Comparison of ENCODE assay signal across 4 fruit fly cellular contexts in genomic region chr2L:2957547-2958174, dm6.
TF ChIP-seq lines count a peak whose summit lies in the region.

No protein-coding gene starts in this region.

TF ChIP-seq in whole organism, adult, 20 proteins besides CTCF, POLR2A, EP300 and RAD21 (continued from another document):
- TF ChIP-seq cnc (optimal IDR thresholded peaks at IDR 0.05; lab: Kevin White, UChicago) = no peak
- peak; percentile 85 for TF ChIP-seq Hr96 (GFP tag; optimal IDR thresholded peaks at IDR 0.05; lab: Kevin White, UChicago)
TF ChIP-seq in whole organism, adult: peak in this region for 18.

TF ChIP-seq in whole organism, embryonic, 481 proteins besides CTCF, POLR2A, EP300 and RAD21 (continued from another document and continues in another):
- TF ChIP-seq CG7372 (GFP tag; IDR thresholded peaks at IDR 0.05; lab: Robert Waterston, UW) = no peak
- TF ChIP-seq sens (GFP tag; lab: Kevin White, UChicago) = peak; percentile 95
- no peak for TF ChIP-seq CG15011 (GFP tag; optimal IDR thresholded peaks at IDR 0.05; lab: Kevin White, UChicago)
- TF ChIP-seq Eip74EF (GFP tag; optimal IDR thresholded peaks at IDR 0.05; lab: Kevin White, UChicago) = peak in 1 of 2 experiments; percentile 36
- no peak for TF ChIP-seq maf-S (GFP tag; optimal IDR thresholded peaks at IDR 0.05; lab: Kevin White, UChicago)
- TF ChIP-seq CG10543 (GFP tag; optimal IDR thresholded peaks at IDR 0.05; lab: Kevin White, UChicago) = no peak
- TF ChIP-seq CG42726 (GFP tag; IDR thresholded peaks at IDR 0.05; lab: Robert Waterston, UW; ENCODE audit: partially characterized antibody) = no peak
- TF ChIP-seq lov (optimal IDR thresholded peaks at IDR 0.05; lab: Kevin White, UChicago) = no peak
- no peak for TF ChIP-seq lov (GFP tag; IDR thresholded peaks at IDR 0.05; lab: Robert Waterston, UW)
- no peak for TF ChIP-seq fd102C (GFP tag; optimal IDR thresholded peaks at IDR 0.05; lab: Kevin White, UChicago)
- TF ChIP-seq Fer3 (tag; optimal IDR thresholded peaks at IDR 0.05; lab: Kevin White, UChicago) = no peak
- no peak for TF ChIP-seq klu (GFP tag; IDR thresholded peaks at IDR 0.05; lab: Robert Waterston, UW)
- TF ChIP-seq run (tag; optimal IDR thresholded peaks at IDR 0.05; lab: Kevin White, UChicago) = no peak
- TF ChIP-seq Neu2 (GFP tag; optimal IDR thresholded peaks at IDR 0.05; lab: Kevin White, UChicago; ENCODE audit: borderline replicate concordance) = no peak
- no peak for TF ChIP-seq CG12071 (GFP tag; optimal IDR thresholded peaks at IDR 0.05; lab: Kevin White, UChicago)
- no peak for TF ChIP-seq Dref (GFP tag; IDR thresholded peaks at IDR 0.05; lab: Robert Waterston, UW)
- TF ChIP-seq Scr (GFP tag; IDR thresholded peaks at IDR 0.05; lab: Robert Waterston, UW; ENCODE audit: partially characterized antibody) = no peak
- TF ChIP-seq CG4282 (GFP tag; optimal IDR thresholded peaks at IDR 0.05; lab: Kevin White, UChicago) = no peak
- TF ChIP-seq Ada2b (GFP tag; IDR thresholded peaks at IDR 0.05; lab: Robert Waterston, UW) = 0 out of 2 replicates have a peak, but pooled peaks have one; percentile 3
- no peak for TF ChIP-seq Ravus (GFP tag; IDR thresholded peaks at IDR 0.05; lab: Robert Waterston, UW)
- TF ChIP-seq CG7271 (tag; optimal IDR thresholded peaks at IDR 0.05; lab: Kevin White, UChicago) = no peak
- TF ChIP-seq pfk (GFP tag; optimal IDR thresholded peaks at IDR 0.05; lab: Kevin White, UChicago) = no peak
- peak; percentile 18; the same call in 1 of the 2 replicates for TF ChIP-seq ranshi (GFP tag; IDR thresholded peaks at IDR 0.05; lab: Robert Waterston, UW)
- TF ChIP-seq CG34224 (GFP tag; IDR thresholded peaks at IDR 0.05; lab: Robert Waterston, UW; ENCODE audit: partially characterized antibody) = no peak
- TF ChIP-seq ftz-f1 (GFP tag; optimal IDR thresholded peaks at IDR 0.05; lab: Kevin White, UChicago) = no peak
- TF ChIP-seq hkb (optimal IDR thresholded peaks at IDR 0.05; lab: Kevin White, UChicago) = no peak
- peak; percentile 48; the same call in 1 of the 2 replicates for TF ChIP-seq hkb (GFP tag; IDR thresholded peaks at IDR 0.05; lab: Robert Waterston, UW)
- no peak for TF ChIP-seq CG43689 (GFP tag; IDR thresholded peaks at IDR 0.05; lab: Robert Waterston, UW)
- no peak for TF ChIP-seq dimm (GFP tag; IDR thresholded peaks at IDR 0.05; lab: Robert Waterston, UW)
- TF ChIP-seq CG15514 (GFP tag; optimal IDR thresholded peaks at IDR 0.05; lab: Kevin White, UChicago) = no peak
- TF ChIP-seq NC2α (GFP tag; optimal IDR thresholded peaks at IDR 0.05; lab: Kevin White, UChicago) = no peak
- TF ChIP-seq HmgD (GFP tag; optimal IDR thresholded peaks at IDR 0.05; lab: Kevin White, UChicago) = no peak
- no peak for TF ChIP-seq CG10147 (GFP tag; optimal IDR thresholded peaks at IDR 0.05; lab: Kevin White, UChicago)
- TF ChIP-seq CG10979 (tag; optimal IDR thresholded peaks at IDR 0.05; lab: Kevin White, UChicago) = peak; percentile 81
- no peak for TF ChIP-seq CG6765 (GFP tag; optimal IDR thresholded peaks at IDR 0.05; lab: Kevin White, UChicago)
- TF ChIP-seq eyg (GFP tag; optimal IDR thresholded peaks at IDR 0.05; lab: Kevin White, UChicago) = no peak
- no peak for TF ChIP-seq kah (GFP tag; optimal IDR thresholded peaks at IDR 0.05; lab: Kevin White, UChicago)
- TF ChIP-seq Ssrp (tag; optimal IDR thresholded peaks at IDR 0.05; lab: Kevin White, UChicago) = peak; percentile 67
- no peak for TF ChIP-seq tap (tag; optimal IDR thresholded peaks at IDR 0.05; lab: Kevin White, UChicago)
- TF ChIP-seq Mrtf (GFP tag; IDR thresholded peaks at IDR 0.05; lab: Robert Waterston, UW) = no peak
- no peak for TF ChIP-seq Hey (tag; optimal IDR thresholded peaks at IDR 0.05; lab: Kevin White, UChicago)
- TF ChIP-seq pros (GFP tag; optimal IDR thresholded peaks at IDR 0.05; lab: Kevin White, UChicago) = no peak
- TF ChIP-seq gro (GFP tag; optimal IDR thresholded peaks at IDR 0.05; lab: Kevin White, UChicago) = no peak
- TF ChIP-seq sisA (GFP tag; IDR thresholded peaks at IDR 0.05; lab: Robert Waterston, UW) = peak; percentile 67
- no peak for TF ChIP-seq Sox100B (GFP tag; optimal IDR thresholded peaks at IDR 0.05; lab: Kevin White, UChicago)

TF ChIP-seq in whole organism, prepupa, 60 proteins besides CTCF, POLR2A, EP300 and RAD21 (continued from another document):
- TF ChIP-seq CG11294 (GFP tag; IDR thresholded peaks at IDR 0.05; lab: Robert Waterston, UW) = peak; percentile 75; the same call in 1 of the 2 replicates
- TF ChIP-seq Hr39 (GFP tag; optimal IDR thresholded peaks at IDR 0.05; lab: Kevin White, UChicago) = peak; percentile 94
- TF ChIP-seq CG11762 (GFP tag; optimal IDR thresholded peaks at IDR 0.05; lab: Kevin White, UChicago; ENCODE audit: insufficient read depth) = peak; percentile 86
- peak; percentile 91 for TF ChIP-seq acj6 (GFP tag; optimal IDR thresholded peaks at IDR 0.05; lab: Kevin White, UChicago)
- peak; percentile 92 for TF ChIP-seq CG3032 (tag; optimal IDR thresholded peaks at IDR 0.05; lab: Kevin White, UChicago)
- peak; percentile 85 for TF ChIP-seq CG6854 (GFP tag; optimal IDR thresholded peaks at IDR 0.05; lab: Kevin White, UChicago)
- TF ChIP-seq Met (GFP tag; optimal IDR thresholded peaks at IDR 0.05; lab: Kevin White, UChicago) = peak; percentile 93
- TF ChIP-seq dac (GFP tag; optimal IDR thresholded peaks at IDR 0.05; lab: Kevin White, UChicago) = peak; percentile 85
- TF ChIP-seq CG9139 (GFP tag; optimal IDR thresholded peaks at IDR 0.05; lab: Kevin White, UChicago) = peak; percentile 82
- TF ChIP-seq topi (GFP tag; optimal IDR thresholded peaks at IDR 0.05; lab: Kevin White, UChicago) = peak; percentile 93
- TF ChIP-seq CG6163 (GFP tag; IDR thresholded peaks at IDR 0.05; lab: Robert Waterston, UW) = peak; percentile 78; the same call in 2 of the 3 replicates
- peak; percentile 90 for TF ChIP-seq CG6276 (GFP tag; optimal IDR thresholded peaks at IDR 0.05; lab: Kevin White, UChicago)
- TF ChIP-seq esn (GFP tag; optimal IDR thresholded peaks at IDR 0.05; lab: Kevin White, UChicago) = peak; percentile 95
- TF ChIP-seq CG6808 (GFP tag; optimal IDR thresholded peaks at IDR 0.05; lab: Kevin White, UChicago) = peak; percentile 89
- TF ChIP-seq svp (GFP tag; lab: Kevin White, UChicago) = peak; percentile 99
- peak; percentile 84 for TF ChIP-seq Lpt (GFP tag; optimal IDR thresholded peaks at IDR 0.05; lab: Kevin White, UChicago)
- peak; percentile 89 for TF ChIP-seq CG6792 (GFP tag; optimal IDR thresholded peaks at IDR 0.05; lab: Kevin White, UChicago)
- TF ChIP-seq Sox15 (GFP tag; optimal IDR thresholded peaks at IDR 0.05; lab: Kevin White, UChicago) = peak; percentile 89
- TF ChIP-seq Hr4 (GFP tag; optimal IDR thresholded peaks at IDR 0.05; lab: Kevin White, UChicago) = peak; percentile 94
- peak; percentile 22 for TF ChIP-seq Hr38 (GFP tag; optimal IDR thresholded peaks at IDR 0.05; lab: Kevin White, UChicago)
- TF ChIP-seq CG1621 (tag; optimal IDR thresholded peaks at IDR 0.05; lab: Kevin White, UChicago) = peak; percentile 67
- peak; percentile 90 for TF ChIP-seq Smox (GFP tag; optimal IDR thresholded peaks at IDR 0.05; lab: Kevin White, UChicago)
- TF ChIP-seq Sox102F (GFP tag; optimal IDR thresholded peaks at IDR 0.05; lab: Kevin White, UChicago) = peak; percentile 91
- peak; percentile 58 to 88 for TF ChIP-seq salr (GFP tag; optimal IDR thresholded peaks at IDR 0.05; lab: Kevin White, UChicago)
- TF ChIP-seq Gug (GFP tag; IDR thresholded peaks at IDR 0.05; lab: Robert Waterston, UW) = peak; percentile 81
- peak; percentile 82 for TF ChIP-seq Blimp-1 (GFP tag; optimal IDR thresholded peaks at IDR 0.05; lab: Kevin White, UChicago)
- TF ChIP-seq CG7368 (GFP tag; optimal IDR thresholded peaks at IDR 0.05; lab: Kevin White, UChicago) = peak; percentile 79
- peak; percentile 95 for TF ChIP-seq cyc (GFP tag; optimal IDR thresholded peaks at IDR 0.05; lab: Kevin White, UChicago)
- no peak for TF ChIP-seq fkh (GFP tag; optimal IDR thresholded peaks at IDR 0.05; lab: Kevin White, UChicago)
- TF ChIP-seq CG15336 (GFP tag; IDR thresholded peaks at IDR 0.05; lab: Robert Waterston, UW) = peak; percentile 73
- peak; percentile 92 for TF ChIP-seq pdm3 (GFP tag; optimal IDR thresholded peaks at IDR 0.05; lab: Kevin White, UChicago)
- TF ChIP-seq achi (GFP tag; optimal IDR thresholded peaks at IDR 0.05; lab: Kevin White, UChicago) = peak; percentile 91
- peak; percentile 96 for TF ChIP-seq CG11902 (GFP tag; optimal IDR thresholded peaks at IDR 0.05; lab: Kevin White, UChicago)
- TF ChIP-seq CG34406 (GFP tag; optimal IDR thresholded peaks at IDR 0.05; lab: Kevin White, UChicago) = peak; percentile 85
- TF ChIP-seq CG32006 (GFP tag; optimal IDR thresholded peaks at IDR 0.05; lab: Kevin White, UChicago) = peak; percentile 94
- TF ChIP-seq Eip78C (GFP tag; lab: Kevin White, UChicago) = peak; percentile 97
- TF ChIP-seq Ets96B (tag; optimal IDR thresholded peaks at IDR 0.05; lab: Kevin White, UChicago) = peak; percentile 87
- TF ChIP-seq net (GFP tag; optimal IDR thresholded peaks at IDR 0.05; lab: Kevin White, UChicago) = peak; percentile 84
- TF ChIP-seq CG4318 (GFP tag; optimal IDR thresholded peaks at IDR 0.05; lab: Kevin White, UChicago) = peak; percentile 91
- no peak for TF ChIP-seq Eip93F (GFP tag; optimal IDR thresholded peaks at IDR 0.05; lab: Kevin White, UChicago)
- TF ChIP-seq CG8119 (GFP tag; IDR thresholded peaks at IDR 0.05; lab: Robert Waterston, UW) = peak; percentile 89
TF ChIP-seq in whole organism, prepupa: peak in this region for 58.

TF ChIP-seq in whole organism, wandering third instar larva, 38 proteins besides CTCF, POLR2A, EP300 and RAD21 (continued from another document):
- no peak for TF ChIP-seq dsf (GFP tag; optimal IDR thresholded peaks at IDR 0.05; lab: Kevin White, UChicago; ENCODE audit: borderline replicate concordance)
- TF ChIP-seq woc (GFP tag; optimal IDR thresholded peaks at IDR 0.05; lab: Kevin White, UChicago) = peak; percentile 80
- peak; percentile 74 for TF ChIP-seq psq (GFP tag; optimal IDR thresholded peaks at IDR 0.05; lab: Kevin White, UChicago)
- TF ChIP-seq HLH106 (tag; optimal IDR thresholded peaks at IDR 0.05; lab: Kevin White, UChicago) = peak; percentile 92
- peak; percentile 36 for TF ChIP-seq Jra (GFP tag; optimal IDR thresholded peaks at IDR 0.05; lab: Kevin White, UChicago)
- TF ChIP-seq Abd-B (GFP tag; optimal IDR thresholded peaks at IDR 0.05; lab: Kevin White, UChicago) = no peak
- TF ChIP-seq foxo (GFP tag; optimal IDR thresholded peaks at IDR 0.05; lab: Kevin White, UChicago) = peak in 1 of 2 experiments; percentile 89
- TF ChIP-seq GATAd (GFP tag; optimal IDR thresholded peaks at IDR 0.05; lab: Kevin White, UChicago) = no peak
- peak; percentile 1 for TF ChIP-seq Mio (GFP tag; optimal IDR thresholded peaks at IDR 0.05; lab: Kevin White, UChicago)
- TF ChIP-seq dmrt93B (GFP tag; optimal IDR thresholded peaks at IDR 0.05; lab: Kevin White, UChicago) = peak; percentile 90
- peak; percentile 89 for TF ChIP-seq h (GFP tag; optimal IDR thresholded peaks at IDR 0.05; lab: Kevin White, UChicago)
- TF ChIP-seq dl (GFP tag; optimal IDR thresholded peaks at IDR 0.05; lab: Kevin White, UChicago; ENCODE audit: insufficient read depth in 1 of 2, partially characterized antibody in 2 of 2) = no peak
- TF ChIP-seq Hnf4 (GFP tag; optimal IDR thresholded peaks at IDR 0.05; lab: Kevin White, UChicago) = peak; percentile 76
- TF ChIP-seq brk (GFP tag; optimal IDR thresholded peaks at IDR 0.05; lab: Kevin White, UChicago) = no peak
- no peak for TF ChIP-seq sv (GFP tag; optimal IDR thresholded peaks at IDR 0.05; lab: Kevin White, UChicago)
- peak; percentile 89 for TF ChIP-seq Sp1 (GFP tag; optimal IDR thresholded peaks at IDR 0.05; lab: Kevin White, UChicago)
